Worm (Caenorhabditis elegans) whole organism, L4 larva: Measurements from ENCODE around the gene Y49F6B.19.
A peak's percentile ranks its signal among the peaks of the same experiment; 100 is the strongest.

Source experiments
- D1046.2 ChIP-seq: fragments of 200-800 bp; sonication (Bioruptor generic); IDR thresholded peaks from 2 replicates; pipeline ENCODE4 v1.3.6; 2022; ENCODE audit warnings: missing genetic modification characterization, missing compliant biosample characterization
- F37D6.2 ChIP-seq: sonication (generic microtip); optimal IDR thresholded peaks from 2 replicates; lab custom pipeline; 2016; ENCODE audit warnings: mild to moderate bottlenecking, missing genetic modification characterization, missing compliant biosample characterization
- F44E2.7 ChIP-seq: fragments of 200-800 bp; sonication (Bioruptor generic); IDR thresholded peaks from 2 replicates; pipeline ENCODE4 v2.1.2; 2022; ENCODE audit warnings: missing genetic modification characterization, missing compliant biosample characterization
- T20F7.1 ChIP-seq: fragments of 200-800 bp; sonication (Bioruptor generic); optimal IDR thresholded peaks from 2 replicates; lab custom pipeline; 2018; ENCODE audit warnings: mild to moderate bottlenecking, missing genetic modification characterization, missing compliant biosample characterization
- Y105C5A.15 ChIP-seq: fragments of 200-800 bp; sonication (Bioruptor generic); IDR thresholded peaks from 2 replicates; pipeline ENCODE4 v1.3.6; 2022; ENCODE audit warnings: missing genetic modification characterization, missing compliant biosample characterization
- Y5F2A.4 ChIP-seq: fragments of 200-800 bp; sonication (Bioruptor generic); optimal IDR thresholded peaks from 2 replicates; lab custom pipeline; 2018; ENCODE audit warnings: mild to moderate bottlenecking, missing genetic modification characterization, missing compliant biosample characterization
- Y75B8A.6 ChIP-seq: fragments of 200-800 bp; sonication (Bioruptor generic); IDR thresholded peaks from 2 replicates; pipeline ENCODE4 v1.3.6; 2022; ENCODE audit warnings: missing genetic modification reagents, missing genetic modification characterization, missing compliant biosample characterization
- ZK546.5 ChIP-seq, 2 experiments: sonication (generic microtip); optimal IDR thresholded peaks; 2 replicates each; lab custom pipeline; 2017; ENCODE audit warnings: missing biosample characterization in 2 of 2, missing genetic modification characterization in 2 of 2
- aha-1 ChIP-seq: fragments of 150-350 bp; peaks from one replicate; lab custom pipeline; 2014; ENCODE audit warnings: missing biosample characterization, missing genetic modification characterization
- aly-2 ChIP-seq: sonication (generic microtip); optimal IDR thresholded peaks from 2 replicates; lab custom pipeline; 2018; ENCODE audit warnings: missing biosample characterization, missing genetic modification characterization
- ama-1 ChIP-seq: fragments of 150-350 bp; optimal IDR thresholded peaks from 2 replicates; lab custom pipeline; 2014; ENCODE audit warnings: inconsistent platforms, mixed read lengths
- attf-4 ChIP-seq: sonication (generic microtip); optimal IDR thresholded peaks from 3 replicates; lab custom pipeline; 2017; ENCODE audit warnings: missing biosample characterization, missing genetic modification characterization
- ceh-32 ChIP-seq: sonication (generic microtip); optimal IDR thresholded peaks from 2 replicates; lab custom pipeline; 2016; ENCODE audit warnings: mild to moderate bottlenecking, missing genetic modification characterization, missing compliant biosample characterization; ENCODE audit not compliant: poor library complexity
- ceh-44 ChIP-seq: fragments of 200-800 bp; sonication (Bioruptor generic); IDR thresholded peaks from 2 replicates; pipeline ENCODE4 v1.3.6; 2022; ENCODE audit warnings: missing genetic modification reagents, missing genetic modification characterization, missing compliant biosample characterization
- ceh-82 ChIP-seq: sonication (generic microtip); optimal IDR thresholded peaks from 2 replicates; lab custom pipeline; 2017; ENCODE audit warnings: missing biosample characterization, missing genetic modification characterization
- ces-1 ChIP-seq: fragments of 150-350 bp; sonication (generic microtip); optimal IDR thresholded peaks from 4 replicates; lab custom pipeline; 2014; ENCODE audit warnings: missing biosample characterization, missing genetic modification reagents, missing genetic modification characterization
- cey-2 ChIP-seq: sonication (generic microtip); optimal IDR thresholded peaks from 3 replicates; lab custom pipeline; 2017; ENCODE audit warnings: missing genetic modification characterization, mild to moderate bottlenecking, missing compliant biosample characterization, antibody characterized with exemption, borderline replicate concordance; ENCODE audit not compliant: insufficient read depth
- daf-8 ChIP-seq: fragments of 200-800 bp; sonication (Bioruptor generic); IDR thresholded peaks from 2 replicates; pipeline ENCODE4 v1.3.6; 2022; ENCODE audit warnings: missing genetic modification characterization, missing compliant biosample characterization
- dmd-6 ChIP-seq: fragments of 200-800 bp; sonication (Bioruptor generic); IDR thresholded peaks from 2 replicates; pipeline ENCODE4 v1.3.6; 2022; ENCODE audit warnings: missing genetic modification reagents, missing genetic modification characterization, missing compliant biosample characterization
- dmd-9 ChIP-seq: fragments of 200-800 bp; sonication (Bioruptor generic); IDR thresholded peaks from 2 replicates; pipeline ENCODE4 v1.3.6; 2022; ENCODE audit warnings: missing genetic modification reagents, missing genetic modification characterization, missing compliant biosample characterization
- dve-1 ChIP-seq: sonication (generic microtip); optimal IDR thresholded peaks from 2 replicates; lab custom pipeline; 2017; ENCODE audit warnings: antibody characterized with exemption, mild to moderate bottlenecking, missing genetic modification characterization, missing compliant biosample characterization; ENCODE audit not compliant: insufficient read depth
- fkh-10 ChIP-seq: fragments of 150-350 bp; optimal IDR thresholded peaks from 2 replicates; lab custom pipeline; 2014; ENCODE audit warnings: missing biosample characterization, missing genetic modification reagents, missing genetic modification characterization
- fos-1 ChIP-seq: fragments of 150-350 bp; optimal IDR thresholded peaks from 2 replicates; lab custom pipeline; 2014; ENCODE audit warnings: missing biosample characterization, missing genetic modification characterization
- gei-8 ChIP-seq: fragments of 200-800 bp; sonication (Bioruptor generic); optimal IDR thresholded peaks from 2 replicates; lab custom pipeline; 2018; ENCODE audit warnings: mild to moderate bottlenecking, missing genetic modification characterization, missing compliant biosample characterization
- hlh-30 ChIP-seq: sonication (generic microtip); optimal IDR thresholded peaks from 2 replicates; lab custom pipeline; 2017; ENCODE audit warnings: antibody characterized with exemption, mild to moderate bottlenecking, missing genetic modification characterization, missing compliant biosample characterization; ENCODE audit not compliant: insufficient read depth
- hmg-1.1 ChIP-seq: fragments of 200-800 bp; sonication (Bioruptor generic); IDR thresholded peaks from 2 replicates; pipeline ENCODE4 v1.3.6; 2022; ENCODE audit warnings: missing genetic modification reagents, missing genetic modification characterization, missing compliant biosample characterization
- lin-38 ChIP-seq: fragments of 200-800 bp; sonication (Bioruptor generic); IDR thresholded peaks from 2 replicates; pipeline ENCODE4 v1.3.6; 2022; ENCODE audit warnings: missing genetic modification reagents, missing genetic modification characterization, missing compliant biosample characterization
- madf-9 ChIP-seq: fragments of 200-800 bp; sonication (Bioruptor generic); conservative IDR thresholded peaks from 2 replicates; pipeline ENCODE4 v1.3.6; 2022; ENCODE audit warnings: missing genetic modification reagents, missing genetic modification characterization, missing compliant biosample characterization
- mes-2 ChIP-seq: sonication (generic microtip); optimal IDR thresholded peaks from 2 replicates; lab custom pipeline; 2016; ENCODE audit warnings: missing genotype, mild to moderate bottlenecking, missing genetic modification characterization, missing compliant biosample characterization; ENCODE audit not compliant: poor library complexity, severe bottlenecking
- nhr-11 ChIP-seq: fragments of 150-350 bp; optimal IDR thresholded peaks from 2 replicates; lab custom pipeline; 2014; ENCODE audit warnings: missing biosample characterization, missing genetic modification characterization
- nhr-111 ChIP-seq: fragments of 200-800 bp; sonication (Bioruptor generic); optimal IDR thresholded peaks from 2 replicates; lab custom pipeline; 2018; ENCODE audit warnings: mild to moderate bottlenecking, missing genetic modification characterization, missing compliant biosample characterization
- nhr-25 ChIP-seq: sonication (generic microtip); optimal IDR thresholded peaks from 2 replicates; lab custom pipeline; 2017; ENCODE audit warnings: missing genetic modification characterization, mild to moderate bottlenecking, missing compliant biosample characterization, antibody characterized with exemption, moderate library complexity, borderline replicate concordance; ENCODE audit not compliant: insufficient read depth
- nhr-28 ChIP-seq: fragments of 150-350 bp; optimal IDR thresholded peaks from 2 replicates; lab custom pipeline; 2014; ENCODE audit warnings: missing biosample characterization, missing genetic modification characterization
- nhr-48 ChIP-seq: sonication (generic microtip); optimal IDR thresholded peaks from 2 replicates; lab custom pipeline; 2016; ENCODE audit warnings: mild to moderate bottlenecking, missing genetic modification characterization, missing compliant biosample characterization
- nhr-77 ChIP-seq: fragments of 150-350 bp; optimal IDR thresholded peaks from 2 replicates; lab custom pipeline; 2014; ENCODE audit warnings: missing biosample characterization, missing genetic modification characterization
- set-16 ChIP-seq: fragments of 200-800 bp; sonication (Bioruptor generic); IDR thresholded peaks from 2 replicates; pipeline ENCODE4 v1.3.6; 2022; ENCODE audit warnings: missing genetic modification reagents, missing genetic modification characterization, missing compliant biosample characterization
- skn-1 ChIP-seq: fragments of 150-350 bp; optimal IDR thresholded peaks from 2 replicates; lab custom pipeline; 2014; ENCODE audit warnings: missing biosample characterization, missing genetic modification characterization
- spr-1 ChIP-seq: sonication (generic microtip); optimal IDR thresholded peaks from 2 replicates; lab custom pipeline; 2016; ENCODE audit warnings: mild to moderate bottlenecking, missing genetic modification characterization, missing compliant biosample characterization
- tra-1 ChIP-seq: fragments of 200-800 bp; sonication (Bioruptor generic); IDR thresholded peaks from 2 replicates; pipeline ENCODE4 v1.3.6; 2022; ENCODE audit warnings: missing genetic modification reagents, missing genetic modification characterization, missing compliant biosample characterization
- zfp-2 ChIP-seq: sonication (generic microtip); optimal IDR thresholded peaks from 2 replicates; lab custom pipeline; 2016; ENCODE audit warnings: mild to moderate bottlenecking, missing genetic modification characterization, missing compliant biosample characterization

Gene Y49F6B.19

ce11 chrII:3482231-3482630 lies 29.9 kb downstream of the Y49F6B.19 start, which contains the start of gene smu-2 (continued):
- TF ChIP-seq ceh-44 (GFP tag; lab: Robert Waterston, UW) (no peak), attf-4 (no peak), lin-38 (GFP tag; lab: Robert Waterston, UW) (peak; percentile 97), ces-1 (peak; percentile 74), nhr-77 (no peak), gei-8 (GFP tag; lab: Kevin White, UChicago) (no peak), ceh-32 (tag; lab: Kevin White, UChicago) (no peak), nhr-11 (tag; lab: Kevin White, UChicago) (peak; percentile 11), dmd-9 (peak; percentile 54; the same call in 1 of the 2 replicates), dmd-6 (GFP tag; lab: Robert Waterston, UW) (peak; percentile 31), ama-1 (no peak), Y105C5A.15 (GFP tag; lab: Robert Waterston, UW) (no peak), cey-2 (tag; lab: Kevin White, UChicago) (no peak), dve-1 (tag; lab: Kevin White, UChicago) (no peak), hlh-30 (tag; lab: Kevin White, UChicago) (no peak), fkh-10 (peak; percentile 28), aly-2 (tag; lab: Kevin White, UChicago) (no peak), ZK546.5 (tag; optimal IDR thresholded peaks at IDR 0.05; lab: Kevin White, UChicago) (no peak), fos-1 (tag; lab: Kevin White, UChicago) (no peak), nhr-25 (tag; lab: Kevin White, UChicago) (no peak), Y5F2A.4 (GFP tag; lab: Kevin White, UChicago) (no peak), F44E2.7 (GFP tag; lab: Robert Waterston, UW) (no peak), Y75B8A.6 (GFP tag; lab: Robert Waterston, UW) (no peak), mes-2 (tag; lab: Kevin White, UChicago) (peak; percentile 97), aha-1 (peak; percentile 95), daf-8 (no peak), nhr-48 (tag; lab: Kevin White, UChicago) (no peak), nhr-28 (tag; lab: Kevin White, UChicago) (peak; percentile 71), D1046.2 (no peak), madf-9 (GFP tag; lab: Robert Waterston, UW) (peak; percentile 64), nhr-111 (no peak), skn-1 (no peak), F37D6.2 (tag; lab: Kevin White, UChicago) (no peak)

DNA sequence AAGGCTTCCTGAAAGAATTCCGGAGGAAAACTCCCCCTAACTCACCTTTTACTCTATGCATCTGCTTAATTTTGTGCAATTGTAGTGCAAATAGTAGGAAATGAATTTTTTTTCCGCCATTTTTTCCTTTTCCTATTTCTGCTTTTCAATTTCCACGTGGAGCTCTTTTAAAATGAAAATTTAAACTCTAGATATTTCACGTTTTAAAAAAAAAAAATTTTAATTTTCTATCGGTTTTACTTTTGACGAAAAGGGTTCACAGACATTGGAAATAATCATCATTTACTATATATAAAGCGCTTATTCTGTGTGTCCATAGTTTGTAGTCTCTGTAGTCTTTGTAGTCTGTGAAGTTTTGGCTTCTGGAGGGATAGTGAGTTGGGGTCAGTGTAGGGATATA lies 30.6 kb downstream of the Y49F6B.19 start, which contains the start of gene Y49F6B.8:
TSS of gene Y49F6B.8 (minus strand) at position 101 of the 400 bp plus-strand sequence.
- TF ChIP-seq set-16 (GFP tag; lab: Robert Waterston, UW) (no peak), hlh-30 (tag; lab: Kevin White, UChicago) (no peak), tra-1 (GFP tag; lab: Robert Waterston, UW) (no peak), spr-1 (tag; lab: Kevin White, UChicago) (no peak), aha-1 (no peak), zfp-2 (tag; lab: Kevin White, UChicago) (no peak), hmg-1.1 (GFP tag; lab: Robert Waterston, UW) (no peak), ceh-82 (tag; lab: Kevin White, UChicago) (no peak), T20F7.1 (GFP tag; lab: Kevin White, UChicago) (no peak)
